Fruit fly (Drosophila melanogaster) whole organism, larva: ENCODE data around the gene CAH1.

Source experiments
- noc ChIP-seq: fragments of 200-800 bp; sonication (Bioruptor generic); optimal IDR thresholded peaks from 3 replicates; lab custom pipeline; 2019; ENCODE audit warnings: missing biosample characterization, mild to moderate bottlenecking, missing genetic modification characterization, moderate library complexity

Gene CAH1

dm6 chr2L:13802075-13802639 lies 1.3 kb upstream of the CAH1 start:
- no peak for TF ChIP-seq noc (tag; lab: Kevin White, UChicago)

- no peak for TF ChIP-seq noc (tag; lab: Kevin White, UChicago)
These were observed 557 bp downstream of the CAH1 start for dm6 chr2L:13803805-13804560.

dm6 chr2L:13804561-13805067 lies 1.2 kb downstream of the CAH1 start:
- TF ChIP-seq noc (tag; lab: Kevin White, UChicago) = no peak

dm6 chr2L:13805170-13805569 lies 1.7 kb downstream of the CAH1 start:
- no peak for TF ChIP-seq noc (tag; lab: Kevin White, UChicago)

dm6 chr2L:13807097-13807496 lies 3.7 kb downstream of the CAH1 start:
- TF ChIP-seq noc (tag; lab: Kevin White, UChicago) = peak; percentile 32

- TF ChIP-seq noc (tag; lab: Kevin White, UChicago) = no peak
These were observed 4.5 kb downstream of the CAH1 start for dm6 chr2L:13807959-13808358.

dm6 chr2L:13811323-13811722 lies 7.9 kb downstream of the CAH1 start, which contains the start of the genes Adat1 and CG16865:
Adat1 (minus strand) TSS chr2L:13811474.
CG16865 (plus strand) TSS chr2L:13811522.
- TF ChIP-seq noc (tag; lab: Kevin White, UChicago) = no peak

dm6 chr2L:13813156-13813555 lies 9.7 kb downstream of the CAH1 start, which contains the start of gene CG16888:
CG16888 (minus strand) TSS chr2L:13813256.
- TF ChIP-seq noc (tag; lab: Kevin White, UChicago) = no peak

dm6 chr2L:13813604-13814178 lies 10.3 kb downstream of the CAH1 start, which contains the start of gene Sos:
Sos (plus strand) TSS chr2L:13813816.
- TF ChIP-seq noc (tag; lab: Kevin White, UChicago) = no peak

dm6 chr2L:13820176-13820575 lies 16.8 kb downstream of the CAH1 start:
- no peak for TF ChIP-seq noc (tag; lab: Kevin White, UChicago)

- TF ChIP-seq noc (tag; lab: Kevin White, UChicago) = no peak
These were observed 17.5 kb downstream of the CAH1 start, which contains the start of gene b for dm6 chr2L:13820948-13821347. b (plus strand) TSS chr2L:13821248.

dm6 chr2L:13827557-13827956 lies 24.1 kb downstream of the CAH1 start, which contains the start of gene PolG1:
PolG1 (minus strand) TSS chr2L:13827772.
- TF ChIP-seq noc (tag; lab: Kevin White, UChicago) = no peak

dm6 chr2L:13829540-13829939 lies 26.1 kb downstream of the CAH1 start, which contains the start of the genes Arpc1 and Orc5:
Arpc1 (minus strand) TSS chr2L:13829741.
Orc5 (plus strand) TSS chr2L:13829837.
- TF ChIP-seq noc (tag; lab: Kevin White, UChicago) = no peak

dm6 chr2L:13833058-13833457 lies 29.6 kb downstream of the CAH1 start, which contains the start of the genes GatC, PolG2 and Polr2C:
GatC (minus strand) TSS chr2L:13833105.
PolG2 (minus strand) TSS chr2L:13833105.
Polr2C (plus strand) TSS chr2L:13833337.
- TF ChIP-seq noc (tag; lab: Kevin White, UChicago) = no peak

dm6 chr2L:13835002-13835910 lies 31.8 kb downstream of the CAH1 start, which contains the start of the genes mRpS23 and CenG1A:
mRpS23 (minus strand) TSS chr2L:13835072.
CenG1A (plus strand) TSS chr2L:13835564.
- peak; percentile 99 for TF ChIP-seq noc (tag; lab: Kevin White, UChicago)
